Worm (Caenorhabditis elegans) whole organism, L3 larva: Measurements from ENCODE around the gene T04G9.4.

Experiments
- R02D3.7 ChIP-seq: fragments of 150-350 bp; optimal IDR thresholded peaks from 2 replicates; lab custom pipeline; 2014; ENCODE audit warnings: missing biosample characterization, missing genetic modification characterization
- ceh-16 ChIP-seq: sonication (generic microtip); optimal IDR thresholded peaks from 2 replicates; lab custom pipeline; 2017; ENCODE audit warnings: missing biosample characterization, missing genetic modification characterization
- ceh-9 ChIP-seq: sonication (generic microtip); optimal IDR thresholded peaks from 2 replicates; lab custom pipeline; 2018; ENCODE audit warnings: missing biosample characterization, missing genetic modification characterization
- daf-12 ChIP-seq: fragments of 150-350 bp; optimal IDR thresholded peaks from 2 replicates; lab custom pipeline; 2014; ENCODE audit warnings: missing biosample characterization, missing genetic modification reagents, missing genetic modification characterization
- elt-2 ChIP-seq: sonication (generic microtip); optimal IDR thresholded peaks from 2 replicates; lab custom pipeline; 2016; ENCODE audit warnings: missing genetic modification reagents, mild to moderate bottlenecking, missing genetic modification characterization, missing compliant biosample characterization
- fkh-10 ChIP-seq: sonication (generic microtip); optimal IDR thresholded peaks from 2 replicates; lab custom pipeline; 2017; ENCODE audit warnings: missing biosample characterization, missing genetic modification reagents, missing genetic modification characterization
- fkh-2 ChIP-seq: fragments of 150-350 bp; optimal IDR thresholded peaks from 2 replicates; lab custom pipeline; 2014; ENCODE audit warnings: missing biosample characterization, missing genetic modification reagents, missing genetic modification characterization
- jun-1 ChIP-seq: fragments of 150-350 bp; optimal IDR thresholded peaks from 2 replicates; lab custom pipeline; 2014; ENCODE audit warnings: missing biosample characterization, missing genetic modification reagents, missing genetic modification characterization
- mml-1 ChIP-seq: fragments of 150-350 bp; sonication (generic microtip); optimal IDR thresholded peaks from 3 replicates; lab custom pipeline; 2014; ENCODE audit warnings: missing biosample characterization, missing genetic modification characterization
- nhr-12 ChIP-seq: fragments of 150-350 bp; optimal IDR thresholded peaks from 2 replicates; lab custom pipeline; 2014; ENCODE audit warnings: missing biosample characterization, missing genetic modification characterization
- nhr-23 ChIP-seq: fragments of 150-350 bp; optimal IDR thresholded peaks from 2 replicates; lab custom pipeline; 2014; ENCODE audit warnings: missing biosample characterization, missing genetic modification reagents, missing genetic modification characterization
- nhr-25 ChIP-seq: sonication (generic microtip); optimal IDR thresholded peaks from 2 replicates; lab custom pipeline; 2017; ENCODE audit warnings: missing biosample characterization, missing genetic modification characterization
- nhr-76 ChIP-seq: fragments of 150-350 bp; sonication (generic microtip); optimal IDR thresholded peaks from 5 replicates; lab custom pipeline; 2014; ENCODE audit warnings: missing biosample characterization, missing genetic modification characterization
- pha-4 ChIP-seq: fragments of 150-350 bp; optimal IDR thresholded peaks from 2 replicates; lab custom pipeline; 2014; ENCODE audit warnings: missing biosample characterization, missing genetic modification reagents, missing genetic modification characterization
- pqm-1 ChIP-seq: fragments of 150-350 bp; optimal IDR thresholded peaks from 2 replicates; lab custom pipeline; 2017; ENCODE audit warnings: missing biosample characterization, missing genetic modification characterization, inconsistent platforms
- snpc-4 ChIP-seq: fragments of 150-350 bp; optimal IDR thresholded peaks from 2 replicates; lab custom pipeline; 2014; ENCODE audit warnings: missing biosample characterization, missing genetic modification characterization
- tbx-2 ChIP-seq: sonication (generic microtip); optimal IDR thresholded peaks from 2 replicates; lab custom pipeline; 2016; ENCODE audit warnings: mild to moderate bottlenecking, missing genetic modification characterization, missing compliant biosample characterization

The T04G9.4 gene

DNA sequence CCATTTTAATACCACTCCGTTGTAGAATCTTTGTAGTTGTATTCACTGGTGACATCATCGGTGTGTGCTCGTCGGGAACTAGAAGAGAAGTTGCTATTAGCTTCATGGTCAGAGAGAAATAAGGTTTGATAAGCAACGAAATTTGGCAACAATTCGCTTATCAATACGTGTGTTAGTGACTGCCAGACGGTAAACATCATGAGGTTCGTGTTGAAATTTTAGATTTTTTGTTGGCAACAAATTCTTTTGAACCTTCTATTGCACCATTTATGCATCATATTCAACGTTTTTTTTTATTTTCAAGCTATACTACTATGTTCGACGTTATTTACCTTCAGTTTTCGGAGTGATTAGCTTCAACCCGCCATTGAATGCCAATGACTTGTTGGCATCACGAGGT is 51.5 kb downstream of the T04G9.4 start:
- TF ChIP-seq mml-1 (no peak), fkh-10 (no peak), pha-4 (peak; percentile 53), nhr-23 (tag; lab: Kevin White, UChicago) (no peak), pqm-1 (tag; lab: Kevin White, UChicago) (peak; percentile 86), elt-2 (tag; lab: Kevin White, UChicago) (peak; percentile 87), tbx-2 (tag; lab: Kevin White, UChicago) (no peak), daf-12 (tag; lab: Kevin White, UChicago) (no peak), nhr-76 (no peak), nhr-12 (no peak), jun-1 (tag; lab: Kevin White, UChicago) (peak; percentile 6), ceh-9 (tag; lab: Kevin White, UChicago) (no peak), snpc-4 (tag; lab: Kevin White, UChicago) (no peak), fkh-2 (tag; lab: Kevin White, UChicago) (no peak), nhr-25 (tag; lab: Kevin White, UChicago) (no peak), R02D3.7 (no peak), ceh-16 (no peak)
- TF ChIP-seq, all 47 proteins: peak for 4
